Worm (Caenorhabditis elegans) whole organism, midembryonic: ENCODE results near the gene rpt-6.

Experiments used
- T22C8.4 ChIP-seq: fragments of 200-800 bp; sonication (Bioruptor generic); IDR thresholded peaks from 2 replicates; pipeline ENCODE4 v1.3.6; 2022; ENCODE audit warnings: missing genetic modification characterization, missing compliant biosample characterization
- flt-1 ChIP-seq: fragments of 200-800 bp; sonication (Bioruptor generic); IDR thresholded peaks from 2 replicates; pipeline ENCODE4 v1.3.6; 2022; ENCODE audit warnings: missing genetic modification characterization, missing compliant biosample characterization

DNA sequence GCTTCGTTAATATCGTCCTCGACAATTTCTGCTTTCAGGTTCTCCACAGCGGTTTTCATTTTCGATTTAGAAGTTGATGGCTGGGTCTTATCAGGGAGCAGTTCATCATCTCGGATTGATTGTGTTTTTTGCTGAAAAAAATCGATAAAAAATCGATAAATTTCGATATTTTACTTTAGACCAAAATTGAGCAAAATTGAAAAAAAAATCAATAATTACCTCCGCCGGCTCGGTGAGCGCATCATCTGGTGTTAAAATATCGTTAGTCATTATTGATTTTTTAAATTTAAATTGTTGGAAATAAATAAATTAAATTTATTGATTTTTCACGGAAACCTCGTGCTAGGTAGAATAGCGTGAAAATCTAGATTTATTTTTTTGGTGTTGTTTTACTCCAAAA, 24.8 kb downstream of the rpt-6 start, which contains the start of gene Y49E10.10:
- TF ChIP-seq flt-1 (no peak), T22C8.4 (GFP tag; lab: Robert Waterston, UW) (peak; percentile 84)
